Worm (Caenorhabditis elegans): ENCODE data around the gene Y37D8A.4.

DNA sequence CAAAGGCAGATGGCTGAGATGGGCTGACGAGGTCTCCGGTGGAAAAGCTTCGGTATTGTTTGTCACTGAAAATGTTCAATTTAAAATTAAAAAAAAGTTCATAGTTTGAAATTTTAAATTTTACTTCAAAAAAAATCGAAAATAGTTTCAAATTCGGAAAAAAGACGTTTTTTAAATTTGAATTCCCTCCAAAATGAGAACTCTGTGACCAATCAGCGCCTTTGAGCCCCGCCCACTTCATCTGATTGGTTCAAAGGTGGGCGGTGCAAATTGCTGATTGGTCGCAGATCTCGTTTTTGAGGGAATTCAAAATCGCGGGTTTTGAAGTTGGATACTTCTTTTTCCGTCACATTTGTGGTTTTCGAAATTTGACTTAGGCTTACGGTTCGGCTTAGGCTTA lies 464 bp downstream of the Y37D8A.4 start:
- TF ChIP-seq ama-1 (optimal IDR thresholded peaks at IDR 0.05) (no peak), scrt-1 (GFP tag; IDR thresholded peaks at IDR 0.05) (no peak), tbx-37 (GFP tag; conservative IDR thresholded peaks at IDR 0.05) (no peak), sea-1 (GFP tag; conservative IDR thresholded peaks at IDR 0.05) (no peak), hmg-4 (GFP tag; optimal IDR thresholded peaks at IDR 0.05) (no peak), aly-1 (tag; optimal IDR thresholded peaks at IDR 0.05) (no peak), pes-1 (GFP tag; IDR thresholded peaks at IDR 0.05) (no peak), F13C5.2 (tag; optimal IDR thresholded peaks at IDR 0.05) (no peak), tbx-11 (GFP tag; IDR thresholded peaks at IDR 0.05) (no peak), B0310.2 (tag; optimal IDR thresholded peaks at IDR 0.05) (no peak), ets-7 (tag; optimal IDR thresholded peaks at IDR 0.05) (no peak), tra-4 (tag; optimal IDR thresholded peaks at IDR 0.05) (no peak), ceh-36 (tag; optimal IDR thresholded peaks at IDR 0.05) (no peak)

Data from whole organism, early embryonic.